Worm (Caenorhabditis elegans): ENCODE data around the gene dhs-18.
A peak's percentile ranks its signal among the peaks of the same experiment; 100 is the strongest.

Gene dhs-18

ce11 chrV:11075209-11076027 lies 28.8 kb upstream of the dhs-18 start (continued):
- TF ChIP-seq zip-2 (tag; optimal IDR thresholded peaks at IDR 0.05) (no peak), ceh-82 (tag; optimal IDR thresholded peaks at IDR 0.05) (no peak), nhr-25 (tag; optimal IDR thresholded peaks at IDR 0.05; ENCODE audit: borderline replicate concordance, insufficient read depth) (peak; percentile 18), egl-27 (tag; optimal IDR thresholded peaks at IDR 0.05) (no peak), set-16 (GFP tag; IDR thresholded peaks at IDR 0.05) (peak; percentile 61), lir-3 (tag; optimal IDR thresholded peaks at IDR 0.05) (no peak), mes-2 (tag; optimal IDR thresholded peaks at IDR 0.05; ENCODE audit: poor library complexity, severe bottlenecking) (peak; percentile 39), dmd-8 (GFP tag; IDR thresholded peaks at IDR 0.05) (0 out of 2 replicates have a peak, but pooled peaks have one; percentile 44), sdz-12 (GFP tag; optimal IDR thresholded peaks at IDR 0.05) (no peak), attf-4 (tag; optimal IDR thresholded peaks at IDR 0.05) (no peak), php-3 (GFP tag; IDR thresholded peaks at IDR 0.05) (no peak), Y48G9A.11 (GFP tag; IDR thresholded peaks at IDR 0.05) (peak; percentile 54; the same call in 1 of the 2 replicates), tag-97 (GFP tag; IDR thresholded peaks at IDR 0.05) (no peak), ztf-7 (tag; optimal IDR thresholded peaks at IDR 0.05) (no peak), unc-62 (GFP tag; optimal IDR thresholded peaks at IDR 0.05 in 1 of 2) (peak in 1 of 2 experiments; percentile 93), unc-62 (tag; optimal IDR thresholded peaks at IDR 0.05) (no peak), nhr-48 (tag; optimal IDR thresholded peaks at IDR 0.05) (no peak), aha-1 (tag) (peak; percentile 80), mep-1 (tag; optimal IDR thresholded peaks at IDR 0.05) (peak; percentile 27), tra-1 (GFP tag; IDR thresholded peaks at IDR 0.05) (no peak), ceh-44 (GFP tag; IDR thresholded peaks at IDR 0.05) (no peak), daf-12 (tag; optimal IDR thresholded peaks at IDR 0.05) (no peak), egl-43 (GFP tag; IDR thresholded peaks at IDR 0.05) (peak; percentile 87), unc-130 (GFP tag; optimal IDR thresholded peaks at IDR 0.05) (no peak), fkh-10 (GFP tag; optimal IDR thresholded peaks at IDR 0.05) (peak; percentile 34), T26A8.4 (GFP tag; IDR thresholded peaks at IDR 0.05) (0 out of 2 replicates have a peak, but pooled peaks have one; percentile 19), dve-1 (tag; optimal IDR thresholded peaks at IDR 0.05; ENCODE audit: insufficient read depth) (peak; percentile 28), ztf-11 (tag; optimal IDR thresholded peaks at IDR 0.05) (no peak), rbr-2 (tag; optimal IDR thresholded peaks at IDR 0.05) (peak; percentile 72), lin-1 (GFP tag; IDR thresholded peaks at IDR 0.05) (no peak), F26F4.8 (GFP tag; conservative IDR thresholded peaks at IDR 0.05) (no peak), hif-1 (tag; optimal IDR thresholded peaks at IDR 0.05) (peak in 1 of 2 experiments; percentile 29), daf-16 (GFP tag; optimal IDR thresholded peaks at IDR 0.05) (no peak), daf-16 (tag; optimal IDR thresholded peaks at IDR 0.05) (no peak), hlh-30 (tag; optimal IDR thresholded peaks at IDR 0.05; ENCODE audit: insufficient read depth) (peak; percentile 65), snpc-4 (tag; optimal IDR thresholded peaks at IDR 0.05) (no peak), spr-1 (tag; optimal IDR thresholded peaks at IDR 0.05) (no peak), hlh-11 (tag; optimal IDR thresholded peaks at IDR 0.05) (peak; percentile 21), ZK337.2 (GFP tag; IDR thresholded peaks at IDR 0.05) (no peak), nhr-6 (tag; optimal IDR thresholded peaks at IDR 0.05) (no peak), nhr-237 (tag; optimal IDR thresholded peaks at IDR 0.05) (no peak), ama-1 (optimal IDR thresholded peaks at IDR 0.05) (no peak), lin-13 (GFP tag; optimal IDR thresholded peaks at IDR 0.05) (no peak), nhr-77 (tag; optimal IDR thresholded peaks at IDR 0.05) (no peak), nhr-76 (tag; optimal IDR thresholded peaks at IDR 0.05) (no peak), lsy-2 (tag; optimal IDR thresholded peaks at IDR 0.05) (peak in 1 of 2 experiments; percentile 27)
